Worm (Caenorhabditis elegans): ENCODE results near the gene nop-1.

DNA sequence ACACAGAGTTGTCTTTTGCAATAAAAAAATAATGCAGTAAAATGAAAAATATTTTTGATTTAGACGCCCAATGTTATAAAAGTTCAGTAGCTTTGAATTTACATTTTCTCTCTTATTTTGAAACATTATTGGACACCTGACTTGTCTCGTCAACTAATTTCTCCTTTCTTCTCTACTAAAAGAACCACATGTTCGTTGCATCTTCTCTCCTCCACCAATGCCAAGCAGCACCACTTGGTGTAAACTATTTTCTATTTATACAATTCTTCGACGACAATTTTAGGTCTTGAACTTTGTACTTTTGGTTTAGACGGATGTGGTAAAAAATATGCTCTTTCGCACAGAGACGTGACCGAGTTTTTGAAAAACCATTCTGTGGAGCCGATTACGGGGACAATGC is 27.9 kb upstream of the nop-1 start:
- TF ChIP-seq attf-6 (GFP tag; IDR thresholded peaks at IDR 0.05): no peak
- TF ChIP-seq let-526 (GFP tag; IDR thresholded peaks at IDR 0.05): no peak
- TF ChIP-seq mel-28 (tag; optimal IDR thresholded peaks at IDR 0.05; ENCODE audit: borderline replicate concordance): no peak
- TF ChIP-seq unc-62 (GFP tag; optimal IDR thresholded peaks at IDR 0.05): no peak
- TF ChIP-seq lag-1 (GFP tag; IDR thresholded peaks at IDR 0.05): no peak
- TF ChIP-seq him-1 (tag; optimal IDR thresholded peaks at IDR 0.05): no peak
- TF ChIP-seq unc-130 (GFP tag; optimal IDR thresholded peaks at IDR 0.05): no peak
- no peak for TF ChIP-seq dox-1 (GFP tag; IDR thresholded peaks at IDR 0.05)
- no peak for TF ChIP-seq snpc-4 (GFP tag; optimal IDR thresholded peaks at IDR 0.05)
- TF ChIP-seq snpc-4 (tag; optimal IDR thresholded peaks at IDR 0.05): no peak
- TF ChIP-seq T07F8.4 (tag; optimal IDR thresholded peaks at IDR 0.05): no peak
- TF ChIP-seq ceh-58 (GFP tag; IDR thresholded peaks at IDR 0.05): no peak
- TF ChIP-seq F57A8.1 (GFP tag; optimal IDR thresholded peaks at IDR 0.05): no peak

All from whole organism, young adult.